Worm (Caenorhabditis elegans) whole organism, L4 larva: Measurements from ENCODE around the gene F07A11.1.

Source experiments
- R02D3.7 ChIP-seq: fragments of 150-350 bp; sonication (generic microtip); optimal IDR thresholded peaks from 3 replicates; lab custom pipeline; 2014; ENCODE audit warnings: missing biosample characterization, missing genetic modification characterization
- aly-2 ChIP-seq: sonication (generic microtip); optimal IDR thresholded peaks from 2 replicates; lab custom pipeline; 2018; ENCODE audit warnings: missing biosample characterization, missing genetic modification characterization
- ama-1 ChIP-seq: fragments of 150-350 bp; optimal IDR thresholded peaks from 2 replicates; lab custom pipeline; 2014; ENCODE audit warnings: inconsistent platforms, mixed read lengths
- fos-1 ChIP-seq: fragments of 150-350 bp; optimal IDR thresholded peaks from 2 replicates; lab custom pipeline; 2014; ENCODE audit warnings: missing biosample characterization, missing genetic modification characterization
- lsy-2 ChIP-seq, 2 experiments: fragments of 150-350 bp in 1 of 2; sonication (generic microtip) in 1 of 2; optimal IDR thresholded peaks; 2 replicates each; lab custom pipeline; 2014 to 2017; ENCODE audit warnings: missing biosample characterization in 2 of 2, missing genetic modification characterization in 2 of 2
- mep-1 ChIP-seq: fragments of 150-350 bp; sonication (generic microtip); optimal IDR thresholded peaks from 3 replicates; lab custom pipeline; 2014; ENCODE audit warnings: missing biosample characterization, missing genetic modification characterization
- nhr-111 ChIP-seq: fragments of 200-800 bp; sonication (Bioruptor generic); optimal IDR thresholded peaks from 2 replicates; lab custom pipeline; 2018; ENCODE audit warnings: mild to moderate bottlenecking, missing genetic modification characterization, missing compliant biosample characterization
- nhr-25 ChIP-seq: sonication (generic microtip); optimal IDR thresholded peaks from 2 replicates; lab custom pipeline; 2017; ENCODE audit warnings: missing genetic modification characterization, mild to moderate bottlenecking, missing compliant biosample characterization, antibody characterized with exemption, moderate library complexity, borderline replicate concordance; ENCODE audit not compliant: insufficient read depth
- snpc-4 ChIP-seq: fragments of 150-350 bp; optimal IDR thresholded peaks from 2 replicates; lab custom pipeline; 2014; ENCODE audit warnings: missing biosample characterization, missing genetic modification characterization
- ztf-11 ChIP-seq: fragments of 150-350 bp; optimal IDR thresholded peaks from 2 replicates; lab custom pipeline; 2014; ENCODE audit warnings: missing biosample characterization, missing genetic modification characterization

- no peak for TF ChIP-seq fos-1 (tag; lab: Kevin White, UChicago)
- TF ChIP-seq snpc-4 (tag; lab: Kevin White, UChicago): no peak
- TF ChIP-seq aly-2 (tag; lab: Kevin White, UChicago): no peak
- TF ChIP-seq lsy-2 (tag; optimal IDR thresholded peaks at IDR 0.05; lab: Kevin White, UChicago): no peak
- no peak for TF ChIP-seq mep-1 (tag; lab: Kevin White, UChicago)
- no peak for TF ChIP-seq ama-1
- TF ChIP-seq R02D3.7 (tag; lab: Kevin White, UChicago): no peak
- TF ChIP-seq nhr-25 (tag; lab: Kevin White, UChicago): no peak
- TF ChIP-seq nhr-111 (GFP tag; lab: Kevin White, UChicago): no peak
- no peak for TF ChIP-seq ztf-11 (tag; lab: Kevin White, UChicago)
Observed at ce11 chrII:11564127-11564526, 27.8 kb downstream of the F07A11.1 start, which contains the start of gene F54D5.15.
